Worm (Caenorhabditis elegans): ENCODE measurements around the gene grd-3.

DNA sequence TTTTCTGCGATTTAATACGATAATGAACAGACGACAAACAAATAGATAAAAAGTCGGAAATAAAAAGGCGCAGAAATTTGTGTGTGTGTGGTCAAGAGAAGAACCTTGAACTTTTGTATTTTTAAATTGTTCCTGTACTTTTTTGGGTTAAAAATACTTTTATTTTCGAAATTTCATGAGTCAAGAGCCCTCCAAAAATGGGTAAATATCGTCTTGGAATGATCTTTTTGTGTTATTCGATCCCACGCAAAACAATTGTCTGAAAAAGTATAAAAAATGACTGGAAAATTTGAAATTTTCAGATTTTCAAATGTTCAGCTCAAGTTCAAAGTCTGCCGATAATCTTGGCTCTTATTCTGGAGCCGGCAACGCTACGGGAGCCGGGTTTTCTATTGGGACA lies 43.9 kb upstream of the grd-3 start, which contains the start of gene C04C3.14:
- TF ChIP-seq mab-5 (tag; optimal IDR thresholded peaks at IDR 0.05): no peak
- no peak for TF ChIP-seq elt-3 (tag; optimal IDR thresholded peaks at IDR 0.05)
- no peak for TF ChIP-seq zip-8 (tag; optimal IDR thresholded peaks at IDR 0.05)
- no peak for TF ChIP-seq nhr-76 (tag; optimal IDR thresholded peaks at IDR 0.05)
- TF ChIP-seq snpc-4 (tag; optimal IDR thresholded peaks at IDR 0.05): no peak
- no peak for TF ChIP-seq bed-3 (GFP tag; optimal IDR thresholded peaks at IDR 0.05)

Data from whole organism, mixed stage, embryonic.